Worm (Caenorhabditis elegans) whole organism, L3 larva: ENCODE measurements around the gene cdka-1.

Source experiments
- R02D3.7 ChIP-seq: fragments of 150-350 bp; optimal IDR thresholded peaks from 2 replicates; lab custom pipeline; 2014; ENCODE audit warnings: missing biosample characterization, missing genetic modification characterization
- ZK546.5 ChIP-seq: sonication (generic microtip); optimal IDR thresholded peaks from 2 replicates; lab custom pipeline; 2017; ENCODE audit warnings: missing biosample characterization, missing genetic modification characterization
- aly-2 ChIP-seq: fragments of 150-350 bp; optimal IDR thresholded peaks from 2 replicates; lab custom pipeline; 2014; ENCODE audit warnings: missing biosample characterization, missing genetic modification characterization
- ama-1 ChIP-seq: fragments of 150-350 bp; optimal IDR thresholded peaks from 2 replicates; lab custom pipeline; 2018
- ceh-16 ChIP-seq: sonication (generic microtip); optimal IDR thresholded peaks from 2 replicates; lab custom pipeline; 2017; ENCODE audit warnings: missing biosample characterization, missing genetic modification characterization
- ceh-28 ChIP-seq: fragments of 150-350 bp; optimal IDR thresholded peaks from 2 replicates; lab custom pipeline; 2014; ENCODE audit warnings: missing biosample characterization, missing genetic modification reagents, missing genetic modification characterization
- ceh-82 ChIP-seq: fragments of 150-350 bp; optimal IDR thresholded peaks from 2 replicates; lab custom pipeline; 2014; ENCODE audit warnings: missing biosample characterization, missing genetic modification characterization
- ceh-9 ChIP-seq: sonication (generic microtip); optimal IDR thresholded peaks from 2 replicates; lab custom pipeline; 2018; ENCODE audit warnings: missing biosample characterization, missing genetic modification characterization
- daf-12 ChIP-seq: fragments of 150-350 bp; optimal IDR thresholded peaks from 2 replicates; lab custom pipeline; 2014; ENCODE audit warnings: missing biosample characterization, missing genetic modification reagents, missing genetic modification characterization
- egl-27 ChIP-seq: sonication (generic microtip); optimal IDR thresholded peaks from 4 replicates; lab custom pipeline; 2017; ENCODE audit warnings: missing biosample characterization, missing genetic modification reagents, missing genetic modification characterization
- egl-5 ChIP-seq: fragments of 150-350 bp; optimal IDR thresholded peaks from 2 replicates; lab custom pipeline; 2017; ENCODE audit warnings: missing biosample characterization, missing genetic modification reagents, missing genetic modification characterization, inconsistent platforms
- elt-1 ChIP-seq: fragments of 150-350 bp; optimal IDR thresholded peaks from 2 replicates; lab custom pipeline; 2014; ENCODE audit warnings: missing biosample characterization, missing genetic modification characterization
- elt-2 ChIP-seq: sonication (generic microtip); optimal IDR thresholded peaks from 2 replicates; lab custom pipeline; 2016; ENCODE audit warnings: missing genetic modification reagents, mild to moderate bottlenecking, missing genetic modification characterization, missing compliant biosample characterization
- elt-3 ChIP-seq, 3 experiments: fragments of 150-350 bp in 1 of 3; sonication (generic microtip) in 2 of 3; optimal IDR thresholded peaks; 2 replicates in 2 of 3; 4 replicates in 1 of 3; lab custom pipeline; 2014 to 2017; ENCODE audit warnings: missing biosample characterization in 3 of 3, missing genetic modification characterization in 3 of 3
- eor-1 ChIP-seq, 2 experiments: fragments of 150-350 bp; optimal IDR thresholded peaks; 2 replicates each; lab custom pipeline; 2014 to 2018; ENCODE audit warnings: missing biosample characterization in 2 of 2, missing genetic modification characterization in 2 of 2
- fkh-10 ChIP-seq: sonication (generic microtip); optimal IDR thresholded peaks from 2 replicates; lab custom pipeline; 2017; ENCODE audit warnings: missing biosample characterization, missing genetic modification reagents, missing genetic modification characterization
- fkh-2 ChIP-seq: fragments of 150-350 bp; optimal IDR thresholded peaks from 2 replicates; lab custom pipeline; 2014; ENCODE audit warnings: missing biosample characterization, missing genetic modification reagents, missing genetic modification characterization
- fos-1 ChIP-seq: fragments of 150-350 bp; optimal IDR thresholded peaks from 2 replicates; lab custom pipeline; 2014; ENCODE audit warnings: missing biosample characterization, missing genetic modification characterization
- hmg-11 ChIP-seq: sonication (generic microtip); optimal IDR thresholded peaks from 2 replicates; lab custom pipeline; 2016; ENCODE audit warnings: missing genetic modification characterization, missing compliant biosample characterization
- jun-1 ChIP-seq: fragments of 150-350 bp; optimal IDR thresholded peaks from 2 replicates; lab custom pipeline; 2014; ENCODE audit warnings: missing biosample characterization, missing genetic modification reagents, missing genetic modification characterization
- lin-15B ChIP-seq: fragments of 150-350 bp; optimal IDR thresholded peaks from 2 replicates; lab custom pipeline; 2014; ENCODE audit warnings: missing biosample characterization, missing genetic modification characterization
- lin-39 ChIP-seq: fragments of 150-350 bp; optimal IDR thresholded peaks from 2 replicates; lab custom pipeline; 2018; ENCODE audit warnings: missing biosample characterization, missing genetic modification reagents, missing genetic modification characterization
- mdl-1 ChIP-seq: fragments of 150-350 bp; optimal IDR thresholded peaks from 2 replicates; lab custom pipeline; 2014; ENCODE audit warnings: missing biosample characterization, missing genetic modification characterization
- mml-1 ChIP-seq: fragments of 150-350 bp; sonication (generic microtip); optimal IDR thresholded peaks from 3 replicates; lab custom pipeline; 2014; ENCODE audit warnings: missing biosample characterization, missing genetic modification characterization
- nfya-1 ChIP-seq: sonication (generic microtip); optimal IDR thresholded peaks from 2 replicates; lab custom pipeline; 2017; ENCODE audit warnings: missing genetic modification characterization, mild to moderate bottlenecking, missing compliant biosample characterization, antibody characterized with exemption, moderate library complexity; ENCODE audit not compliant: insufficient read depth
- nhr-12 ChIP-seq: fragments of 150-350 bp; optimal IDR thresholded peaks from 2 replicates; lab custom pipeline; 2014; ENCODE audit warnings: missing biosample characterization, missing genetic modification characterization
- nhr-23 ChIP-seq: fragments of 150-350 bp; optimal IDR thresholded peaks from 2 replicates; lab custom pipeline; 2014; ENCODE audit warnings: missing biosample characterization, missing genetic modification reagents, missing genetic modification characterization
- nhr-237 ChIP-seq: fragments of 150-350 bp; optimal IDR thresholded peaks from 2 replicates; lab custom pipeline; 2014; ENCODE audit warnings: missing biosample characterization, missing genetic modification characterization
- nhr-25 ChIP-seq: sonication (generic microtip); optimal IDR thresholded peaks from 2 replicates; lab custom pipeline; 2017; ENCODE audit warnings: missing biosample characterization, missing genetic modification characterization
- nhr-28 ChIP-seq: fragments of 150-350 bp; optimal IDR thresholded peaks from 2 replicates; lab custom pipeline; 2014; ENCODE audit warnings: missing biosample characterization, missing genetic modification characterization
- nhr-43 ChIP-seq: sonication (generic microtip); optimal IDR thresholded peaks from 2 replicates; lab custom pipeline; 2016; ENCODE audit warnings: mild to moderate bottlenecking, missing genetic modification characterization, missing compliant biosample characterization; ENCODE audit not compliant: poor library complexity, severe bottlenecking
- nhr-67 ChIP-seq: fragments of 150-350 bp; optimal IDR thresholded peaks from 2 replicates; lab custom pipeline; 2014; ENCODE audit warnings: missing biosample characterization, missing genetic modification characterization
- nhr-77 ChIP-seq: fragments of 150-350 bp; optimal IDR thresholded peaks from 2 replicates; lab custom pipeline; 2014; ENCODE audit warnings: missing biosample characterization, missing genetic modification characterization
- pha-4 ChIP-seq: fragments of 150-350 bp; optimal IDR thresholded peaks from 2 replicates; lab custom pipeline; 2014; ENCODE audit warnings: missing biosample characterization, missing genetic modification reagents, missing genetic modification characterization
- pqm-1 ChIP-seq: fragments of 150-350 bp; optimal IDR thresholded peaks from 2 replicates; lab custom pipeline; 2017; ENCODE audit warnings: missing biosample characterization, missing genetic modification characterization, inconsistent platforms
- sea-2 ChIP-seq: fragments of 150-350 bp; sonication (generic microtip); optimal IDR thresholded peaks from 4 replicates; lab custom pipeline; 2014; ENCODE audit warnings: missing biosample characterization, missing genetic modification reagents, missing genetic modification characterization
- skn-1 ChIP-seq: fragments of 150-350 bp; optimal IDR thresholded peaks from 2 replicates; lab custom pipeline; 2014; ENCODE audit warnings: missing biosample characterization, missing genetic modification characterization
- tbx-2 ChIP-seq: sonication (generic microtip); optimal IDR thresholded peaks from 2 replicates; lab custom pipeline; 2016; ENCODE audit warnings: mild to moderate bottlenecking, missing genetic modification characterization, missing compliant biosample characterization
- unc-39 ChIP-seq: sonication (generic microtip); optimal IDR thresholded peaks from 4 replicates; lab custom pipeline; 2017; ENCODE audit warnings: missing biosample characterization, missing genetic modification characterization
- unc-62 ChIP-seq: fragments of 150-350 bp; sonication (generic microtip); optimal IDR thresholded peaks from 4 replicates; lab custom pipeline; 2014; ENCODE audit warnings: missing biosample characterization, missing genetic modification reagents, missing genetic modification characterization
- zag-1 ChIP-seq: fragments of 150-350 bp; optimal IDR thresholded peaks from 2 replicates; lab custom pipeline; 2014; ENCODE audit warnings: missing biosample characterization, missing genetic modification characterization
- ztf-11 ChIP-seq: fragments of 150-350 bp; optimal IDR thresholded peaks from 2 replicates; lab custom pipeline; 2014; ENCODE audit warnings: missing biosample characterization, missing genetic modification characterization
- ztf-4 ChIP-seq: fragments of 150-350 bp; optimal IDR thresholded peaks from 2 replicates; lab custom pipeline; 2014; ENCODE audit warnings: missing biosample characterization, missing genetic modification characterization

The cdka-1 gene

ce11 chrIII:4657386-4657785 is 1.2 kb upstream of the cdka-1 start:
- TF ChIP-seq fos-1 (tag; lab: Kevin White, UChicago) (no peak), ama-1 (lab: Kevin White, UChicago) (no peak), nhr-237 (tag; lab: Kevin White, UChicago) (no peak), unc-62 (no peak), pqm-1 (no peak), fkh-2 (tag; lab: Kevin White, UChicago) (no peak), nhr-25 (tag; lab: Kevin White, UChicago) (no peak), zag-1 (tag; lab: Kevin White, UChicago) (no peak), nhr-28 (tag; lab: Kevin White, UChicago) (no peak), ceh-28 (tag; lab: Kevin White, UChicago) (no peak), ztf-4 (no peak)

- TF ChIP-seq hmg-11 (no peak), unc-39 (tag; lab: Kevin White, UChicago) (no peak), nhr-237 (tag; lab: Kevin White, UChicago) (no peak), ceh-28 (tag; lab: Kevin White, UChicago) (no peak), ztf-4 (no peak), aly-2 (tag; lab: Kevin White, UChicago) (no peak), mdl-1 (tag; lab: Kevin White, UChicago) (no peak)
- TF ChIP-seq, all 47 proteins: peak for 0
These were observed 832 bp downstream of the cdka-1 start for ce11 chrIII:4659426-4659825.

DNA sequence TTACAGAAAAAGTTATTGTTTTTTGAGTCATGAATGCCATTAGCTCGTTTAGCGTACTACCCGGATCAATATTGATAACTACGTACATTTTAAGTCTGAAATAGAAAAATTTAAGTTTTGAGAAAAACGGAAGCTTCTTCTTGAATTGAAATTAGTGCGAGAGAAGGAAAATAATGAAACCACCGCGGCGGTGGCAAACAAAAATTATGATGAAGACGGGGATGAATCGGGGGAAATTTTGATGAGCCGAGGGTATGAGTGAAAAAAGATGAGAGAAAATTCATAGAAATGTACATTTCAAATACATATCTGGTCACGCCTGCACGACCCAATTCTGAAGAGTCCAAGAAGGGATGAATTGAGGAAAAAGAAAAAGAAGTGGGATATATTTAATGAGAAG is 6.7 kb downstream of the cdka-1 start, which contains the start of gene T23F11.4:
Gene T23F11.4, minus strand, starts transcription at position 101 of the 400 bp plus-strand sequence.
- TF ChIP-seq ztf-4 (no peak), tbx-2 (no peak), elt-1 (tag; lab: Kevin White, UChicago) (no peak), ama-1 (lab: Kevin White, UChicago) (no peak), ceh-28 (tag; lab: Kevin White, UChicago) (no peak), egl-5 (tag; lab: Kevin White, UChicago) (no peak), fkh-10 (no peak), nhr-25 (tag; lab: Kevin White, UChicago) (no peak), mml-1 (no peak), pha-4 (tag; lab: Kevin White, UChicago) (no peak), nfya-1 (tag; lab: Kevin White, UChicago) (no peak)

DNA sequence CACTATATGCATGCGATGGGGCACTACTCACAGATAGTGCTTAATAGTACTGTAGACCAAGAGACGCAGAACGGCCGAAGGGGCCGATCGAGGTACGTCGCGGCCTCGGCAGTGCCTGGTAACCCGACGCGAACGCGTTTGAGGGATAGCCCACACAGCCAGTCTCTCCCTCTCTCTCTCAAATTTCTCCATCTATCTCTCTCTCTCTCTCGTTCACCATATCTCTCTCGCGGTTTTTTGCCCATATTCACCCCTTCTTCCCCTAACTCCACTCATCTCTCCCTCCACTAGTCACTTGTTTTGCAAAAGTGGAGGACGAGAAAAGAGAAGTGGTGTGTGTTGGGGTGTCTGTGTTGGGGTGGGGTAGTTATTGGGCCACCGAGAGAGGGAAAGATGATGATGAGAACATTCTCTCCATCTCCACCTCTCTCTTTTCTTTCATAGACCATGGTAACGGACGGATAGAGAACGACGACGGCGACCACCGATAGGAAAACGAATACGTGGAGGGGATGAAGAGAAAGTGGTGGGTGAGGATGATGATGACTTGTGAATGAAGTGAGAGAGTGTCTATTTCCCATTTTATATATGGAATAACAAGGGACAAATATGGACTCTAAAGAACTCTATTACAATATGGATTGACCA is 8.3 kb downstream of the cdka-1 start:
- TF ChIP-seq fos-1 (tag; lab: Kevin White, UChicago) = no peak
- TF ChIP-seq nhr-77 = no peak
- no peak for TF ChIP-seq elt-3 (tag; optimal IDR thresholded peaks at IDR 0.05; lab: Kevin White, UChicago)
- peak; percentile 78 for TF ChIP-seq nhr-25 (tag; lab: Kevin White, UChicago)
- no peak for TF ChIP-seq fkh-2 (tag; lab: Kevin White, UChicago)
- TF ChIP-seq skn-1 (tag; lab: Kevin White, UChicago) = no peak
- TF ChIP-seq ztf-11 (tag; lab: Kevin White, UChicago) = no peak
- no peak for TF ChIP-seq egl-27 (tag; lab: Kevin White, UChicago)
- no peak for TF ChIP-seq mdl-1 (tag; lab: Kevin White, UChicago)
- TF ChIP-seq eor-1 (tag; optimal IDR thresholded peaks at IDR 0.05; lab: Kevin White, UChicago) = no peak
- peak; percentile 38 for TF ChIP-seq nhr-23 (tag; lab: Kevin White, UChicago)
- no peak for TF ChIP-seq ceh-82 (tag; lab: Kevin White, UChicago)
- peak; percentile 48 for TF ChIP-seq tbx-2
- peak; percentile 62 for TF ChIP-seq nfya-1 (tag; lab: Kevin White, UChicago)
- TF ChIP-seq aly-2 (tag; lab: Kevin White, UChicago) = no peak
- TF ChIP-seq ceh-9 (tag; lab: Kevin White, UChicago) = no peak
- no peak for TF ChIP-seq daf-12 (tag; lab: Kevin White, UChicago)
- TF ChIP-seq unc-62 = no peak
- TF ChIP-seq pha-4 (tag; lab: Kevin White, UChicago) = peak; percentile 4
- no peak for TF ChIP-seq ceh-16 (tag; lab: Kevin White, UChicago)
- no peak for TF ChIP-seq ama-1 (lab: Kevin White, UChicago)
- TF ChIP-seq elt-1 (tag; lab: Kevin White, UChicago) = no peak
- TF ChIP-seq nhr-237 (tag; lab: Kevin White, UChicago) = no peak
- TF ChIP-seq zag-1 (tag; lab: Kevin White, UChicago) = no peak
- TF ChIP-seq nhr-28 (tag; lab: Kevin White, UChicago) = no peak
- peak; percentile 22 for TF ChIP-seq jun-1 (tag; lab: Kevin White, UChicago)
- no peak for TF ChIP-seq ZK546.5 (tag; lab: Kevin White, UChicago)
- TF ChIP-seq nhr-43 (tag; lab: Kevin White, UChicago) = peak; percentile 1
- no peak for TF ChIP-seq fkh-10
- peak; percentile 86 for TF ChIP-seq hmg-11
- no peak for TF ChIP-seq ceh-28 (tag; lab: Kevin White, UChicago)
- no peak for TF ChIP-seq nhr-12 (tag; lab: Kevin White, UChicago)
- no peak for TF ChIP-seq pqm-1
- TF ChIP-seq sea-2 = peak; percentile 39
- TF ChIP-seq nhr-67 = no peak
- peak; percentile 65 for TF ChIP-seq lin-39
- TF ChIP-seq lin-15B = peak; percentile 48
- TF ChIP-seq ztf-4 = no peak
- TF ChIP-seq R02D3.7 (tag; lab: Kevin White, UChicago) = no peak
- TF ChIP-seq egl-5 (tag; lab: Kevin White, UChicago) = peak; percentile 34
- no peak for TF ChIP-seq elt-2 (tag; lab: Kevin White, UChicago)
- TF ChIP-seq mml-1 = no peak
